Fruit fly (Drosophila melanogaster) whole organism, pupa: Measurements from ENCODE around the gene CG9986.

Experiments
- CG34367 ChIP-seq: fragments of 200-800 bp; sonication (Bioruptor generic); optimal IDR thresholded peaks from 2 replicates; lab custom pipeline; 2018; ENCODE audit warnings: missing biosample characterization, mild to moderate bottlenecking, missing genetic modification characterization
- Pif1A ChIP-seq: fragments of 200-800 bp; sonication (Bioruptor generic); optimal IDR thresholded peaks from 3 replicates; lab custom pipeline; 2016; ENCODE audit warnings: missing biosample characterization, missing genetic modification characterization
- gl ChIP-seq: fragments of 200-800 bp; sonication (Bioruptor generic); optimal IDR thresholded peaks from 2 replicates; lab custom pipeline; 2018; ENCODE audit warnings: missing biosample characterization, mild to moderate bottlenecking, missing genetic modification characterization

DNA sequence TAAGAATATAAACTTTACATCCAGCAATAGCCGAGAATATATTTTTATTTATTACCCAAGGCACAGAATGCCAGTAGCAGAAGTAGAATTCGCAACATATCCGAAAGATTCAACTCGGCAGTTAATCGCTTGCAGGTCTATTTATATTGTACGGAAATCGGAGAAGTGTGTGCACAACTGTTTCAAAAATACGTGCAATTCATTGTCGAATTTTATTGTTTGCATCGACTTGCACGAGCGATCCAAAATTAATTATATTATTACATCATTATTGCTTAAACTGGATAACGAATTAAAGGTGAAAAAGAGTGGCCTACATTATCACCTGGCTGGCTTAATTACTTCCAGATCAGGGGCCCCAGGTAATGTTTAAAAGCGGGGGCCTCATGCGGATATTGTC, 36.9 kb downstream of the CG9986 start, which contains the start of gene CG14062:
- TF ChIP-seq Pif1A (GFP tag; lab: Kevin White, UChicago) (no peak), CG34367 (tag; lab: Kevin White, UChicago) (no peak), gl (tag; lab: Kevin White, UChicago) (no peak)
